Fruit fly (Drosophila melanogaster): ENCODE results near the gene cv.

The cv gene

DNA sequence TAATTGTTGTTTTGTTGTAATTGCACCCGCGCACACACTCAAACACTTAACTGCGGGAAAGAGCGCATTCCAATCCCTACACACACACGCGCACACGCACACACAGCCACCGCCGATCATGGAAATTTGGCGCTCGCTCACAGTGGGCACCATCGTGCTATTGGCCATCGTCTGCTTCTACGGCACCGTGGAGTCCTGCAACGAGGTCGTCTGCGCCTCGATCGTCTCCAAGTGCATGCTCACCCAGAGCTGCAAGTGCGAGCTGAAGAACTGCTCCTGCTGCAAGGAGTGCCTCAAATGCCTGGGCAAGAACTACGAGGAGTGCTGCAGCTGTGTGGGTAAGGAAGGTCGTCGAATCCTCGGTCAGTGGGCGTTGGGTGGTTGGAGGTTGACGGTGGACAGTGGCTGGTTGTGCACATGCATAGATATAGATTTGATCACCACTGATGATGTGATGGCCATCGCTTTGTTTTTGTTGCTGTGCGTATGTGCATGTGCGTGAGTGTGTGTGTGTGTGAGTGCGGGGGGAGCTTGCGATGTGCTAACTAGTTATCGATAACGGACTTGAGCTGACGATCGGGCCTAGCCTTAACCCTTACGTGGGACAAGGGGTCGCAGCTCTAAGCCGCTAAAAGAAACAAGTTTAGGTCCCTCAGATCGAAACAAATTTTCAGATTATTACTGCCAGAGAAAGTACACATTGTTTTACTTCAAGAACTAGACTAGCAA lies 1.0 kb downstream of the cv start (continued):
- TF ChIP-seq CG13287 (GFP tag; IDR thresholded peaks at IDR 0.05; ENCODE audit: partially characterized antibody): peak; percentile 32
- peak; percentile 42 for TF ChIP-seq crol (GFP tag; IDR thresholded peaks at IDR 0.05)
- peak; percentile 64 for TF ChIP-seq Dref (GFP tag; IDR thresholded peaks at IDR 0.05)
- TF ChIP-seq pb (GFP tag; optimal IDR thresholded peaks at IDR 0.05): peak; percentile 0
- peak; percentile 53; the same call in 1 of the 4 replicates for TF ChIP-seq chinmo (GFP tag; IDR thresholded peaks at IDR 0.05; ENCODE audit: partially characterized antibody)
- no peak for TF ChIP-seq CG14014 (GFP tag; IDR thresholded peaks at IDR 0.05)
- TF ChIP-seq CG17328 (GFP tag; IDR thresholded peaks at IDR 0.05): no peak

DNA sequence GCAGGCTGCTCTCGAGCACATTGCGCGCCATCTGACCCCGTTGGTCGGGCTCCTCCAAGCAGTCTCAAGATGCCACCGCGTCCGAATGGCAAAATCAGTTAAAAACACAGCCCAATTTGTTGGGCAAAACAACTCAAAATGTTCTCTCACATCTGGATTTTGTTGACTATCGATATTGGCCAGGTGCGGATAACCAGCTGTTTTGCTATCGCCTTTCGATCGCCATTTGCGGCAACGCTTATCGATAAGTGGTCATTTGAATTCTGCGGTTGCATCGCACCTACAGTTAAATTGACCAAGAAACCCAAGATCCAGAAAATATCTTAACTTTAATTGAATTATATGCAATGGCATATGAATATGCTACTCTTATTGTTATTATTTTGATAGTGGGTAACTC lies 5.2 kb downstream of the cv start, which contains the start of gene CG3149:
Gene CG3149, minus strand, starts transcription at position 171 of the 400 bp plus-strand sequence.
- TF ChIP-seq Xbp1 (GFP tag; optimal IDR thresholded peaks at IDR 0.05) (no peak), stwl (tag; optimal IDR thresholded peaks at IDR 0.05) (peak; percentile 25), trem (tag; optimal IDR thresholded peaks at IDR 0.05) (peak; percentile 26), CG7839 (tag; optimal IDR thresholded peaks at IDR 0.05) (no peak), Opbp (GFP tag; IDR thresholded peaks at IDR 0.05; ENCODE audit: partially characterized antibody) (peak; percentile 73; the same call in 2 of the 3 replicates), pros (GFP tag; optimal IDR thresholded peaks at IDR 0.05) (no peak), hth (optimal IDR thresholded peaks at IDR 0.05) (no peak), vnd (GFP tag; IDR thresholded peaks at IDR 0.05; ENCODE audit: partially characterized antibody) (peak; percentile 69), vvl (GFP tag; IDR thresholded peaks at IDR 0.05) (no peak), inv (GFP tag; IDR thresholded peaks at IDR 0.05; ENCODE audit: partially characterized antibody) (peak; percentile 34; the same call in 1 of the 2 replicates), CG3407 (GFP tag; optimal IDR thresholded peaks at IDR 0.05) (no peak), Myb (GFP tag; optimal IDR thresholded peaks at IDR 0.05) (peak; percentile 11), trh (GFP tag; optimal IDR thresholded peaks at IDR 0.05) (no peak), ase (GFP tag; IDR thresholded peaks at IDR 0.05) (no peak), CG10959 (GFP tag; IDR thresholded peaks at IDR 0.05) (no peak), sob (GFP tag; IDR thresholded peaks at IDR 0.05) (no peak), Atf3 (GFP tag; optimal IDR thresholded peaks at IDR 0.05) (no peak), CG16813 (GFP tag; IDR thresholded peaks at IDR 0.05; ENCODE audit: partially characterized antibody) (peak; percentile 62), CG15514 (GFP tag; optimal IDR thresholded peaks at IDR 0.05) (peak; percentile 31), unc-4 (GFP tag; IDR thresholded peaks at IDR 0.05; ENCODE audit: partially characterized antibody) (peak; percentile 71), CG9932 (GFP tag; IDR thresholded peaks at IDR 0.05) (no peak), crp (GFP tag; optimal IDR thresholded peaks at IDR 0.05) (peak; percentile 5 to 88), CG5180 (GFP tag; optimal IDR thresholded peaks at IDR 0.05) (peak; percentile 35), Dp (GFP tag; optimal IDR thresholded peaks at IDR 0.05) (peak; percentile 86), CG6175 (GFP tag; IDR thresholded peaks at IDR 0.05) (no peak), Dref (GFP tag; IDR thresholded peaks at IDR 0.05) (peak; percentile 81), MBD-R2 (GFP tag; IDR thresholded peaks at IDR 0.05) (peak; percentile 62), CG7963 (GFP tag; IDR thresholded peaks at IDR 0.05; ENCODE audit: partially characterized antibody) (peak; percentile 84), hbn (GFP tag; IDR thresholded peaks at IDR 0.05; ENCODE audit: partially characterized antibody) (peak; percentile 45), fru (optimal IDR thresholded peaks at IDR 0.05) (no peak), CrebB (tag; optimal IDR thresholded peaks at IDR 0.05) (no peak), CG17568 (GFP tag; optimal IDR thresholded peaks at IDR 0.05) (no peak), bbx (GFP tag; IDR thresholded peaks at IDR 0.05; ENCODE audit: partially characterized antibody) (peak; percentile 74), tna (GFP tag; IDR thresholded peaks at IDR 0.05; ENCODE audit: partially characterized antibody) (peak; percentile 89), al (GFP tag; IDR thresholded peaks at IDR 0.05) (no peak), E2f2 (GFP tag; IDR thresholded peaks at IDR 0.05) (peak; percentile 89), CG13287 (GFP tag; IDR thresholded peaks at IDR 0.05; ENCODE audit: partially characterized antibody) (peak; percentile 82), sna (GFP tag; IDR thresholded peaks at IDR 0.05; ENCODE audit: partially characterized antibody) (peak; percentile 64; the same call in 1 of the 2 replicates), CG32772 (GFP tag; IDR thresholded peaks at IDR 0.05) (no peak), CG6689 (GFP tag; IDR thresholded peaks at IDR 0.05) (no peak), ato (GFP tag; IDR thresholded peaks at IDR 0.05; ENCODE audit: partially characterized antibody) (peak; percentile 72), Sry-δ (GFP tag; optimal IDR thresholded peaks at IDR 0.05) (peak; percentile 53)
